Worm (Caenorhabditis elegans): Measurements from ENCODE around the gene Y37E11AM.2.

ce11 chrIV:3681763-3682162, 43.5 kb downstream of the Y37E11AM.2 start:
- no peak for TF ChIP-seq ceh-28 (tag; optimal IDR thresholded peaks at IDR 0.05)
- no peak for TF ChIP-seq mdl-1 (tag; optimal IDR thresholded peaks at IDR 0.05)
